Fruit fly (Drosophila melanogaster) whole organism, embryonic: Measurements from ENCODE around the gene CG6470.

Experiments used
- Atf-2 ChIP-seq: fragments of 200-800 bp; sonication (Bioruptor generic); optimal IDR thresholded peaks from 2 replicates; lab custom pipeline; 2016; ENCODE audit warnings: missing biosample characterization, missing genetic modification characterization
- BtbVII ChIP-seq: fragments of 200-800 bp; sonication (Bioruptor generic); optimal IDR thresholded peaks from 3 replicates; lab custom pipeline; 2017; ENCODE audit warnings: missing biosample characterization, mild to moderate bottlenecking, missing genetic modification characterization
- CG10147 ChIP-seq: fragments of 200-800 bp; sonication (Bioruptor generic); optimal IDR thresholded peaks from 2 replicates; lab custom pipeline; 2019; ENCODE audit warnings: missing biosample characterization, mild to moderate bottlenecking, missing genetic modification characterization, moderate library complexity
- CG11695 ChIP-seq: fragments of 200-800 bp; sonication (Bioruptor generic); IDR thresholded peaks from 3 replicates; pipeline ENCODE4 v1.3.6; 2022; ENCODE audit warnings: missing biosample characterization, missing genetic modification characterization
- CG13123 ChIP-seq: fragments of 200-800 bp; sonication (Bioruptor generic); optimal IDR thresholded peaks from 2 replicates; lab custom pipeline; 2016; ENCODE audit warnings: missing biosample characterization, missing genetic modification characterization
- CG13287 ChIP-seq: fragments of 200-800 bp; sonication (Bioruptor generic); IDR thresholded peaks from 2 replicates; pipeline ENCODE4 v1.3.6; 2022; ENCODE audit warnings: missing biosample characterization, missing genetic modification characterization; ENCODE audit not compliant: partially characterized antibody
- CG14050 ChIP-seq: fragments of 200-800 bp; sonication (Bioruptor generic); IDR thresholded peaks from 3 replicates; pipeline ENCODE4 v1.3.6; 2022; ENCODE audit warnings: missing biosample characterization, missing genetic modification characterization
- CG14441 ChIP-seq: fragments of 200-800 bp; sonication (Bioruptor generic); IDR thresholded peaks from 2 replicates; pipeline ENCODE4 v1.3.6; 2022; ENCODE audit warnings: missing biosample characterization, missing genetic modification characterization
- CG15479 ChIP-seq: fragments of 200-800 bp; sonication (Bioruptor generic); optimal IDR thresholded peaks from 3 replicates; lab custom pipeline; 2019; ENCODE audit warnings: missing biosample characterization, mild to moderate bottlenecking, missing genetic modification characterization, moderate library complexity
- CG18619 ChIP-seq: fragments of 200-800 bp; sonication (Bioruptor generic); optimal IDR thresholded peaks from 3 replicates; lab custom pipeline; 2017; ENCODE audit warnings: missing biosample characterization, mild to moderate bottlenecking, missing genetic modification characterization
- CG18764 ChIP-seq: fragments of 200-800 bp; sonication (Bioruptor generic); optimal IDR thresholded peaks from 3 replicates; lab custom pipeline; 2016; ENCODE audit warnings: missing biosample characterization, missing genetic modification characterization
- CG31365 ChIP-seq: fragments of 200-800 bp; sonication (Bioruptor generic); optimal IDR thresholded peaks from 2 replicates; lab custom pipeline; 2018; ENCODE audit warnings: missing biosample characterization, mild to moderate bottlenecking, missing genetic modification characterization
- CG3281 ChIP-seq: fragments of 200-800 bp; sonication (Bioruptor generic); optimal IDR thresholded peaks from 3 replicates; lab custom pipeline; 2017; ENCODE audit warnings: missing biosample characterization, mild to moderate bottlenecking, missing genetic modification characterization
- CG33557 ChIP-seq: fragments of 200-800 bp; sonication (Bioruptor generic); optimal IDR thresholded peaks from 2 replicates; lab custom pipeline; 2019; ENCODE audit warnings: missing biosample characterization, mild to moderate bottlenecking, missing genetic modification characterization, moderate library complexity
- CG34376 ChIP-seq: fragments of 200-800 bp; sonication (Bioruptor generic); optimal IDR thresholded peaks from 2 replicates; lab custom pipeline; 2018; ENCODE audit warnings: missing biosample characterization, mild to moderate bottlenecking, missing genetic modification characterization
- CG34422 ChIP-seq: fragments of 200-800 bp; sonication (Bioruptor generic); IDR thresholded peaks from 3 replicates; pipeline ENCODE4 v1.3.6; 2022; ENCODE audit warnings: missing biosample characterization, missing genetic modification characterization
- CG3838 ChIP-seq: fragments of 200-800 bp; sonication (Bioruptor generic); optimal IDR thresholded peaks from 3 replicates; lab custom pipeline; 2016; ENCODE audit warnings: missing biosample characterization, missing genetic modification characterization
- CG6254 ChIP-seq: fragments of 200-800 bp; sonication (Bioruptor generic); optimal IDR thresholded peaks from 3 replicates; lab custom pipeline; 2017; ENCODE audit warnings: mild to moderate bottlenecking, missing biosample characterization, missing genetic modification reagents, missing genetic modification characterization
- CG6689 ChIP-seq: fragments of 200-800 bp; sonication (Bioruptor generic); IDR thresholded peaks from 2 replicates; pipeline ENCODE4 v1.3.6; 2022; ENCODE audit warnings: missing biosample characterization, missing genetic modification characterization
- CG7556 ChIP-seq: fragments of 200-800 bp; sonication (Bioruptor generic); optimal IDR thresholded peaks from 2 replicates; lab custom pipeline; 2017; ENCODE audit warnings: missing biosample characterization, mild to moderate bottlenecking, missing genetic modification characterization
- CG7963 ChIP-seq: fragments of 200-800 bp; sonication (Bioruptor generic); IDR thresholded peaks from 3 replicates; pipeline ENCODE4 v1.3.6; 2022; ENCODE audit warnings: missing biosample characterization, missing genetic modification characterization; ENCODE audit not compliant: partially characterized antibody
- CG9609 ChIP-seq: fragments of 200-800 bp; sonication (Bioruptor generic); optimal IDR thresholded peaks from 3 replicates; lab custom pipeline; 2016; ENCODE audit warnings: missing biosample characterization, missing genetic modification characterization
- Camta ChIP-seq: fragments of 200-800 bp; sonication (Bioruptor generic); optimal IDR thresholded peaks from 2 replicates; lab custom pipeline; 2016; ENCODE audit warnings: missing biosample characterization, missing genetic modification characterization
- Dbx ChIP-seq: fragments of 200-800 bp; sonication (Bioruptor generic); IDR thresholded peaks from 3 replicates; pipeline ENCODE4 v1.3.6; 2022; ENCODE audit warnings: missing biosample characterization, missing genetic modification characterization
- H15 ChIP-seq: fragments of 200-800 bp; sonication (Bioruptor generic); IDR thresholded peaks from 3 replicates; pipeline ENCODE4 v1.3.6; 2022; ENCODE audit warnings: missing biosample characterization, missing genetic modification characterization
- HHEX ChIP-seq: fragments of 200-800 bp; sonication (Bioruptor generic); optimal IDR thresholded peaks from 3 replicates; lab custom pipeline; 2017; ENCODE audit warnings: missing biosample characterization, mild to moderate bottlenecking, missing genetic modification characterization, missing genetic modification reagents
- HLHmδ ChIP-seq: fragments of 200-800 bp; sonication (Bioruptor generic); optimal IDR thresholded peaks from 2 replicates; lab custom pipeline; 2018; ENCODE audit warnings: missing biosample characterization, mild to moderate bottlenecking, missing genetic modification characterization, moderate library complexity
- Hsf ChIP-seq: fragments of 200-800 bp; sonication (Bioruptor generic); optimal IDR thresholded peaks from 3 replicates; lab custom pipeline; 2016; ENCODE audit warnings: missing biosample characterization, missing genetic modification characterization
- Med ChIP-seq: fragments of 200-800 bp; sonication (Bioruptor generic); peaks from one replicate; lab custom pipeline; 2016; ENCODE audit warnings: missing biosample characterization, missing genetic modification characterization, mild to moderate bottlenecking, inconsistent platforms, moderate library complexity
- Rx ChIP-seq: fragments of 200-800 bp; sonication (Bioruptor generic); IDR thresholded peaks from 2 replicates; pipeline ENCODE4 v1.3.6; 2022; ENCODE audit warnings: missing biosample characterization, missing genetic modification characterization
- Side ChIP-seq: fragments of 200-800 bp; sonication (Bioruptor generic); optimal IDR thresholded peaks from 2 replicates; lab custom pipeline; 2016; ENCODE audit warnings: missing biosample characterization, missing genetic modification characterization
- Sox102F ChIP-seq: fragments of 200-800 bp; sonication (Bioruptor generic); optimal IDR thresholded peaks from 2 replicates; lab custom pipeline; 2018; ENCODE audit warnings: missing biosample characterization, mild to moderate bottlenecking, missing genetic modification characterization, moderate library complexity
- Sry-β ChIP-seq: fragments of 200-800 bp; sonication (Bioruptor generic); optimal IDR thresholded peaks from 2 replicates; lab custom pipeline; 2018; ENCODE audit warnings: missing biosample characterization, mild to moderate bottlenecking, missing genetic modification characterization, moderate library complexity
- Ssrp ChIP-seq: fragments of 200-800 bp; sonication (Bioruptor generic); optimal IDR thresholded peaks from 2 replicates; lab custom pipeline; 2018; ENCODE audit warnings: missing biosample characterization, mild to moderate bottlenecking, missing genetic modification characterization, moderate library complexity
- amos ChIP-seq: fragments of 200-800 bp; sonication (Bioruptor generic); IDR thresholded peaks from 2 replicates; pipeline ENCODE4 v1.3.6; 2022; ENCODE audit warnings: missing biosample characterization, missing genetic modification characterization; ENCODE audit not compliant: partially characterized antibody
- ase ChIP-seq: fragments of 200-800 bp; sonication (Bioruptor generic); IDR thresholded peaks from 3 replicates; pipeline ENCODE4 v1.3.6; 2022; ENCODE audit warnings: missing biosample characterization, missing genetic modification characterization
- corto ChIP-seq: fragments of 200-800 bp; sonication (Bioruptor generic); optimal IDR thresholded peaks from 2 replicates; lab custom pipeline; 2016; ENCODE audit warnings: missing biosample characterization, mild to moderate bottlenecking, missing genetic modification characterization, moderate library complexity
- da ChIP-seq: fragments of 200-800 bp; sonication (Bioruptor generic); optimal IDR thresholded peaks from 2 replicates; lab custom pipeline; 2016; ENCODE audit warnings: missing biosample characterization, missing genetic modification characterization
- gsb-n ChIP-seq: fragments of 200-800 bp; sonication (Bioruptor generic); optimal IDR thresholded peaks from 3 replicates; lab custom pipeline; 2018; ENCODE audit warnings: missing biosample characterization, mild to moderate bottlenecking, missing genetic modification characterization
- jing ChIP-seq: fragments of 200-800 bp; sonication (Bioruptor generic); optimal IDR thresholded peaks from 2 replicates; lab custom pipeline; 2018; ENCODE audit warnings: missing biosample characterization, mild to moderate bottlenecking, missing genetic modification characterization
- lab ChIP-seq: fragments of 200-800 bp; sonication (Bioruptor generic); optimal IDR thresholded peaks from 3 replicates; lab custom pipeline; 2017; ENCODE audit warnings: missing biosample characterization, missing genetic modification characterization, mild to moderate bottlenecking, moderate library complexity, missing genetic modification reagents
- nmo ChIP-seq: fragments of 200-800 bp; sonication (Bioruptor generic); optimal IDR thresholded peaks from 2 replicates; lab custom pipeline; 2018; ENCODE audit warnings: missing biosample characterization, mild to moderate bottlenecking, missing genetic modification characterization, moderate library complexity
- pho ChIP-seq: fragments of 200-800 bp; sonication (Bioruptor generic); optimal IDR thresholded peaks from 2 replicates; lab custom pipeline; 2016; ENCODE audit warnings: missing biosample characterization, missing genetic modification characterization
- pzg ChIP-seq: fragments of 200-800 bp; sonication (Bioruptor generic); optimal IDR thresholded peaks from 3 replicates; lab custom pipeline; 2018; ENCODE audit warnings: missing biosample characterization, mild to moderate bottlenecking, missing genetic modification characterization, moderate library complexity
- rib ChIP-seq: fragments of 200-800 bp; sonication (Bioruptor generic); IDR thresholded peaks from 2 replicates; pipeline ENCODE4 v1.3.6; 2022; ENCODE audit warnings: missing biosample characterization, missing genetic modification characterization
- ro ChIP-seq: fragments of 200-800 bp; sonication (Bioruptor generic); IDR thresholded peaks from 2 replicates; pipeline ENCODE4 v1.3.6; 2022; ENCODE audit warnings: missing biosample characterization, missing genetic modification characterization
- sc ChIP-seq, 3 experiments: fragments of >200 bp in 2 of 3; fragments of 200-800 bp in 1 of 3; sonication (Bioruptor generic) in 1 of 3; optimal IDR thresholded peaks; 2 replicates in 2 of 3; 3 replicates in 1 of 3; lab custom pipeline; 2017; ENCODE audit warnings: mild to moderate bottlenecking in 1 of 3, missing biosample characterization in 1 of 3, missing genetic modification characterization in 1 of 3, missing genetic modification reagents in 1 of 3
- sens ChIP-seq: fragments of 200-800 bp; sonication (Bioruptor generic); peaks from one replicate; lab custom pipeline; 2016; ENCODE audit warnings: missing biosample characterization, missing genetic modification characterization
- slbo ChIP-seq: fragments of 200-800 bp; sonication (Bioruptor generic); IDR thresholded peaks from 2 replicates; pipeline ENCODE4 v1.3.6; 2022; ENCODE audit warnings: missing biosample characterization, missing genetic modification characterization
- zen2 ChIP-seq: fragments of 200-800 bp; sonication (Bioruptor generic); IDR thresholded peaks from 3 replicates; pipeline ENCODE4 v1.3.6; 2022; ENCODE audit warnings: missing biosample characterization, missing genetic modification characterization; ENCODE audit not compliant: partially characterized antibody

The CG6470 gene

DNA sequence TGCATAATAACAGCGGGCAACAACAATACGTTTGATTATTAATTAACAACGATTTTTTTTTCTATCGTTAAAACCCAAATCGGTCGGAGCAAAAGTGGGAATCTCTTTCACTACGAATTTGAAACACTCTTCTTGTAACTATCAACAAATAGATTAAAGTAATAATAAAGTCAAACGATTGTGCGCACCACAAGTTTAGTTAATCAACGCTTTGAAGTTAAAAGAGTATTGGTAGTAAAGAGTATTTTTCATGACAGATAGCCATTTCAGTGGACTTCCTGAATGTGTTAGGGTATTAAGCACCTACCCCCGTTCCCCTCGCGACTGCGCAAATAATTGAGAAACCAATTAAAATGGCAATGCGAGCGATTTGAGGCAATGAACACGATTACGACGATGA, 32.1 kb upstream of the CG6470 start (continued):
- TF ChIP-seq Ssrp (peak; percentile 69), ro (GFP tag; lab: Robert Waterston, UW) (peak; percentile 62), Sry-β (GFP tag; lab: Kevin White, UChicago) (no peak), Atf-2 (GFP tag; lab: Kevin White, UChicago) (peak; percentile 68), lab (GFP tag; lab: Kevin White, UChicago) (peak; percentile 86), Rx (GFP tag; lab: Robert Waterston, UW) (peak; percentile 71), gsb-n (peak; percentile 41), pzg (GFP tag; lab: Kevin White, UChicago) (no peak), CG7556 (peak; percentile 61), CG31365 (peak; percentile 28), slbo (GFP tag; lab: Robert Waterston, UW) (peak; percentile 90), CG14441 (GFP tag; lab: Robert Waterston, UW) (peak; percentile 92), nmo (GFP tag; lab: Kevin White, UChicago) (peak; percentile 78), HLHmδ (GFP tag; lab: Kevin White, UChicago) (no peak), CG33557 (no peak), CG6254 (no peak), sc (optimal IDR thresholded peaks at IDR 0.05; lab: Kevin White, UChicago) (no peak), sc (GFP tag; optimal IDR thresholded peaks at IDR 0.05; lab: Kevin White, UChicago) (peak; percentile 22), rib (GFP tag; lab: Robert Waterston, UW) (peak; percentile 78), Camta (GFP tag; lab: Kevin White, UChicago) (peak; percentile 54), Side (GFP tag; lab: Kevin White, UChicago) (peak; percentile 66), corto (GFP tag; lab: Kevin White, UChicago) (no peak), CG13123 (GFP tag; lab: Kevin White, UChicago) (peak; percentile 3), sens (GFP tag; lab: Kevin White, UChicago) (peak; percentile 94), H15 (peak; percentile 83), CG14050 (GFP tag; lab: Robert Waterston, UW) (peak; percentile 70), CG18619 (GFP tag; lab: Kevin White, UChicago) (peak; percentile 62), CG18764 (GFP tag; lab: Kevin White, UChicago) (peak; percentile 47), ase (GFP tag; lab: Robert Waterston, UW) (peak; percentile 81), CG34376 (GFP tag; lab: Kevin White, UChicago) (no peak), da (no peak), CG9609 (GFP tag; lab: Kevin White, UChicago) (peak; percentile 65), CG6689 (GFP tag; lab: Robert Waterston, UW) (peak; percentile 86), CG13287 (no peak), Med (peak; percentile 97), CG34422 (GFP tag; lab: Robert Waterston, UW) (peak; percentile 79), amos (GFP tag; lab: Robert Waterston, UW) (no peak), BtbVII (GFP tag; lab: Kevin White, UChicago) (peak; percentile 58), CG10147 (GFP tag; lab: Kevin White, UChicago) (peak; percentile 72), CG7963 (GFP tag; lab: Robert Waterston, UW) (no peak), CG3838 (GFP tag; lab: Kevin White, UChicago) (peak; percentile 32), CG3281 (peak; percentile 77), CG15479 (GFP tag; lab: Kevin White, UChicago) (no peak), HHEX (GFP tag; lab: Kevin White, UChicago) (peak; percentile 75), Sox102F (GFP tag; lab: Kevin White, UChicago) (peak; percentile 83), Hsf (GFP tag; lab: Kevin White, UChicago) (peak; percentile 76), CG11695 (GFP tag; lab: Robert Waterston, UW) (peak; percentile 85), jing (GFP tag; lab: Kevin White, UChicago) (peak; percentile 60), pho (GFP tag; lab: Kevin White, UChicago) (peak; percentile 67), zen2 (GFP tag; lab: Robert Waterston, UW) (no peak), Dbx (GFP tag; lab: Robert Waterston, UW) (peak; percentile 88)
